Worm (Caenorhabditis elegans): ENCODE measurements around the gene K04C1.2.

ce11 chrX:14267781-14268180, 29.3 kb downstream of the K04C1.2 start, which contains the start of gene del-1:
- TF ChIP-seq ztf-11 (tag; optimal IDR thresholded peaks at IDR 0.05) (no peak), ceh-82 (tag; optimal IDR thresholded peaks at IDR 0.05) (no peak), nhr-76 (tag; optimal IDR thresholded peaks at IDR 0.05) (no peak)
